Worm (Caenorhabditis elegans) whole organism, L3 larva: ENCODE measurements around the gene flp-2.
A peak's percentile ranks its signal among the peaks of the same experiment; 100 is the strongest.

ENCODE experiments used
- R02D3.7 ChIP-seq: fragments of 150-350 bp; optimal IDR thresholded peaks from 2 replicates; lab custom pipeline; 2014; ENCODE audit warnings: missing biosample characterization, missing genetic modification characterization
- ZK546.5 ChIP-seq: sonication (generic microtip); optimal IDR thresholded peaks from 2 replicates; lab custom pipeline; 2017; ENCODE audit warnings: missing biosample characterization, missing genetic modification characterization
- ama-1 ChIP-seq: fragments of 150-350 bp; optimal IDR thresholded peaks from 2 replicates; lab custom pipeline; 2018
- ceh-16 ChIP-seq: sonication (generic microtip); optimal IDR thresholded peaks from 2 replicates; lab custom pipeline; 2017; ENCODE audit warnings: missing biosample characterization, missing genetic modification characterization
- ceh-28 ChIP-seq: fragments of 150-350 bp; optimal IDR thresholded peaks from 2 replicates; lab custom pipeline; 2014; ENCODE audit warnings: missing biosample characterization, missing genetic modification reagents, missing genetic modification characterization
- ceh-82 ChIP-seq: fragments of 150-350 bp; optimal IDR thresholded peaks from 2 replicates; lab custom pipeline; 2014; ENCODE audit warnings: missing biosample characterization, missing genetic modification characterization
- daf-12 ChIP-seq: fragments of 150-350 bp; optimal IDR thresholded peaks from 2 replicates; lab custom pipeline; 2014; ENCODE audit warnings: missing biosample characterization, missing genetic modification reagents, missing genetic modification characterization
- egl-27 ChIP-seq: sonication (generic microtip); optimal IDR thresholded peaks from 4 replicates; lab custom pipeline; 2017; ENCODE audit warnings: missing biosample characterization, missing genetic modification reagents, missing genetic modification characterization
- egl-5 ChIP-seq: fragments of 150-350 bp; optimal IDR thresholded peaks from 2 replicates; lab custom pipeline; 2017; ENCODE audit warnings: missing biosample characterization, missing genetic modification reagents, missing genetic modification characterization, inconsistent platforms
- elt-1 ChIP-seq: fragments of 150-350 bp; optimal IDR thresholded peaks from 2 replicates; lab custom pipeline; 2014; ENCODE audit warnings: missing biosample characterization, missing genetic modification characterization
- elt-2 ChIP-seq: sonication (generic microtip); optimal IDR thresholded peaks from 2 replicates; lab custom pipeline; 2016; ENCODE audit warnings: missing genetic modification reagents, mild to moderate bottlenecking, missing genetic modification characterization, missing compliant biosample characterization
- elt-3 ChIP-seq, 3 experiments: fragments of 150-350 bp in 1 of 3; sonication (generic microtip) in 2 of 3; optimal IDR thresholded peaks; 2 replicates in 2 of 3; 4 replicates in 1 of 3; lab custom pipeline; 2014 to 2017; ENCODE audit warnings: missing biosample characterization in 3 of 3, missing genetic modification characterization in 3 of 3
- eor-1 ChIP-seq, 2 experiments: fragments of 150-350 bp; optimal IDR thresholded peaks; 2 replicates each; lab custom pipeline; 2014 to 2018; ENCODE audit warnings: missing biosample characterization in 2 of 2, missing genetic modification characterization in 2 of 2
- fkh-10 ChIP-seq: sonication (generic microtip); optimal IDR thresholded peaks from 2 replicates; lab custom pipeline; 2017; ENCODE audit warnings: missing biosample characterization, missing genetic modification reagents, missing genetic modification characterization
- fkh-2 ChIP-seq: fragments of 150-350 bp; optimal IDR thresholded peaks from 2 replicates; lab custom pipeline; 2014; ENCODE audit warnings: missing biosample characterization, missing genetic modification reagents, missing genetic modification characterization
- fos-1 ChIP-seq: fragments of 150-350 bp; optimal IDR thresholded peaks from 2 replicates; lab custom pipeline; 2014; ENCODE audit warnings: missing biosample characterization, missing genetic modification characterization
- hmg-11 ChIP-seq: sonication (generic microtip); optimal IDR thresholded peaks from 2 replicates; lab custom pipeline; 2016; ENCODE audit warnings: missing genetic modification characterization, missing compliant biosample characterization
- jun-1 ChIP-seq: fragments of 150-350 bp; optimal IDR thresholded peaks from 2 replicates; lab custom pipeline; 2014; ENCODE audit warnings: missing biosample characterization, missing genetic modification reagents, missing genetic modification characterization
- lsy-12 ChIP-seq: sonication (generic microtip); optimal IDR thresholded peaks from 2 replicates; lab custom pipeline; 2016; ENCODE audit warnings: mild to moderate bottlenecking, missing genetic modification characterization, missing compliant biosample characterization
- mdl-1 ChIP-seq: fragments of 150-350 bp; optimal IDR thresholded peaks from 2 replicates; lab custom pipeline; 2014; ENCODE audit warnings: missing biosample characterization, missing genetic modification characterization
- mml-1 ChIP-seq: fragments of 150-350 bp; sonication (generic microtip); optimal IDR thresholded peaks from 3 replicates; lab custom pipeline; 2014; ENCODE audit warnings: missing biosample characterization, missing genetic modification characterization
- nfya-1 ChIP-seq: sonication (generic microtip); optimal IDR thresholded peaks from 2 replicates; lab custom pipeline; 2017; ENCODE audit warnings: missing genetic modification characterization, mild to moderate bottlenecking, missing compliant biosample characterization, antibody characterized with exemption, moderate library complexity; ENCODE audit not compliant: insufficient read depth
- nhr-11 ChIP-seq: fragments of 150-350 bp; optimal IDR thresholded peaks from 2 replicates; lab custom pipeline; 2014; ENCODE audit warnings: missing biosample characterization, missing genetic modification characterization
- nhr-12 ChIP-seq: fragments of 150-350 bp; optimal IDR thresholded peaks from 2 replicates; lab custom pipeline; 2014; ENCODE audit warnings: missing biosample characterization, missing genetic modification characterization
- nhr-23 ChIP-seq: fragments of 150-350 bp; optimal IDR thresholded peaks from 2 replicates; lab custom pipeline; 2014; ENCODE audit warnings: missing biosample characterization, missing genetic modification reagents, missing genetic modification characterization
- nhr-237 ChIP-seq: fragments of 150-350 bp; optimal IDR thresholded peaks from 2 replicates; lab custom pipeline; 2014; ENCODE audit warnings: missing biosample characterization, missing genetic modification characterization
- nhr-25 ChIP-seq: sonication (generic microtip); optimal IDR thresholded peaks from 2 replicates; lab custom pipeline; 2017; ENCODE audit warnings: missing biosample characterization, missing genetic modification characterization
- nhr-28 ChIP-seq: fragments of 150-350 bp; optimal IDR thresholded peaks from 2 replicates; lab custom pipeline; 2014; ENCODE audit warnings: missing biosample characterization, missing genetic modification characterization
- nhr-43 ChIP-seq: sonication (generic microtip); optimal IDR thresholded peaks from 2 replicates; lab custom pipeline; 2016; ENCODE audit warnings: mild to moderate bottlenecking, missing genetic modification characterization, missing compliant biosample characterization; ENCODE audit not compliant: poor library complexity, severe bottlenecking
- nhr-67 ChIP-seq: fragments of 150-350 bp; optimal IDR thresholded peaks from 2 replicates; lab custom pipeline; 2014; ENCODE audit warnings: missing biosample characterization, missing genetic modification characterization
- nhr-76 ChIP-seq: fragments of 150-350 bp; sonication (generic microtip); optimal IDR thresholded peaks from 5 replicates; lab custom pipeline; 2014; ENCODE audit warnings: missing biosample characterization, missing genetic modification characterization
- nhr-77 ChIP-seq: fragments of 150-350 bp; optimal IDR thresholded peaks from 2 replicates; lab custom pipeline; 2014; ENCODE audit warnings: missing biosample characterization, missing genetic modification characterization
- pha-4 ChIP-seq: fragments of 150-350 bp; optimal IDR thresholded peaks from 2 replicates; lab custom pipeline; 2014; ENCODE audit warnings: missing biosample characterization, missing genetic modification reagents, missing genetic modification characterization
- pqm-1 ChIP-seq: fragments of 150-350 bp; optimal IDR thresholded peaks from 2 replicates; lab custom pipeline; 2017; ENCODE audit warnings: missing biosample characterization, missing genetic modification characterization, inconsistent platforms
- sea-2 ChIP-seq: fragments of 150-350 bp; sonication (generic microtip); optimal IDR thresholded peaks from 4 replicates; lab custom pipeline; 2014; ENCODE audit warnings: missing biosample characterization, missing genetic modification reagents, missing genetic modification characterization
- skn-1 ChIP-seq: fragments of 150-350 bp; optimal IDR thresholded peaks from 2 replicates; lab custom pipeline; 2014; ENCODE audit warnings: missing biosample characterization, missing genetic modification characterization
- snpc-4 ChIP-seq: fragments of 150-350 bp; optimal IDR thresholded peaks from 2 replicates; lab custom pipeline; 2014; ENCODE audit warnings: missing biosample characterization, missing genetic modification characterization
- unc-39 ChIP-seq: sonication (generic microtip); optimal IDR thresholded peaks from 4 replicates; lab custom pipeline; 2017; ENCODE audit warnings: missing biosample characterization, missing genetic modification characterization
- ztf-11 ChIP-seq: fragments of 150-350 bp; optimal IDR thresholded peaks from 2 replicates; lab custom pipeline; 2014; ENCODE audit warnings: missing biosample characterization, missing genetic modification characterization

The flp-2 gene

DNA sequence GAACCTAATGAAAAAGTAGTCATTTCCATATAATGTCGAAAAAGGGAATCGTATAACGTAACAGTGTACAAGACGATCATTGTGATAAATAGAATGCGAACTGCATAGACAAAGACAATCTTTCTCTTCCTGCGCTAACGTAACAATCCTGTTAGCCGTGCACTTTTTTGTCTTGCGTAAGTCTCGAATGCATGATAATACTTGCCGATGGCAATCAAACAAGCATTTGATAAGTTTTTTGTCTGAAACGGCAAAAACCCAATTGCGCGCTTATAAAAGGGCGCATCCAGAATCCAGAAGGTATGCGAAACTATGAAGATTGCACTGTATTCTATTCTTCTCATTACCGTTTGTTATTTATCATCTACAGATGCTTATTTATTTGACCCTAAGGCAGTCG is 20.1 kb downstream of the flp-2 start, which contains the start of gene dao-4:
Gene dao-4, plus strand, starts transcription at position 301 of the 400 bp plus-strand sequence.
- TF ChIP-seq nhr-77 (tag; lab: Kevin White, UChicago) (no peak), ama-1 (no peak), daf-12 (tag; lab: Kevin White, UChicago) (no peak), nhr-67 (tag; lab: Kevin White, UChicago) (no peak)

DNA sequence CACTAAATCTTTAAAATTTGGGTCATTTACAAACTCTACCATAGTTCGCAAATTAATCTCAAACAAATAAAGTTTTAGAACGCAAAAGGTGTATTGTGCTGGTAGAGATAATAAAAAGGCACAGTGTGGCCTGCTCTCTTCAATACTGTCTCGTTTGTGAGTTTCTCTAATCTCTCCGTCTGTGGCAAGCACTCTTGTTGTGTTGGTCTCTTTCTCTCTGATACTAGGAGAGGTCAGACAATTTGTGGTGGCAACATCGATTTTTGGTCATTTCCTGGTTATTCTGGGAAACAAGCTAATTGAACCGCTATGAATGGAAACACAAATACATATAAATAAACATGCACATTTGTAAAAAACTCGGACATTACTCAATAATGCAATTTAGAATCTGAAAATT is 20.8 kb downstream of the flp-2 start, which contains the start of gene ZC373.5:
Gene ZC373.5, minus strand, starts transcription at position 159 of the 400 bp plus-strand sequence.
- TF ChIP-seq fos-1 (no peak), nhr-237 (no peak), ceh-82 (tag; lab: Kevin White, UChicago) (no peak), elt-2 (tag; lab: Kevin White, UChicago) (peak; percentile 73), snpc-4 (tag; lab: Kevin White, UChicago) (no peak), R02D3.7 (tag; lab: Kevin White, UChicago) (no peak), ceh-28 (peak; percentile 54), lsy-12 (no peak), nhr-28 (tag; lab: Kevin White, UChicago) (no peak), egl-27 (no peak), ZK546.5 (tag; lab: Kevin White, UChicago) (no peak), nhr-23 (tag; lab: Kevin White, UChicago) (peak; percentile 11), ztf-11 (tag; lab: Kevin White, UChicago) (no peak), unc-39 (tag; lab: Kevin White, UChicago) (no peak), hmg-11 (tag; lab: Kevin White, UChicago) (peak; percentile 7), sea-2 (no peak), fkh-10 (no peak), nfya-1 (tag; lab: Kevin White, UChicago) (peak; percentile 3), nhr-43 (no peak), fkh-2 (tag; lab: Kevin White, UChicago) (no peak), mdl-1 (no peak), jun-1 (tag; lab: Kevin White, UChicago) (no peak), egl-5 (tag; lab: Kevin White, UChicago) (no peak), pqm-1 (tag; lab: Kevin White, UChicago) (peak; percentile 66), ceh-16 (tag; lab: Kevin White, UChicago) (no peak), pha-4 (tag; lab: Kevin White, UChicago) (peak; percentile 57), elt-1 (tag; lab: Kevin White, UChicago) (no peak)

DNA sequence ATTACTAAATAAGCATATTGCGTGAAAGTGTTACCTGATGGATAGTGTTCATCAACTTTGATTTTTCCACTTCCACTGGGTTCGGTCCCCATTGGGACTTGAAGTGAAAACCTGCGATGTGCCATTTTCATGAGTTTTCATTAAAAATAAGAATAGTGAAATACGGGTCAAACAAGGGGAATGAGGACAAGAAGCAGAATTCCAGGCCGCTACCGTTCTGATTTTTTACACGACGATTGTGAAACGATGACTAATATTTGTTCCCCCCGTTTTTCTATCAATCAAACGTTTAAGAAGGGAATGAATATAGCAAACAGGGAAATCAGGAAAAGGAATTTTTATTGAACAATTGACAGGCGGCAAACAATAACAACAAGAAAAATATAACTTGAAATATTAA is 25.4 kb downstream of the flp-2 start, which contains the start of gene mlck-1:
Gene mlck-1, minus strand, starts transcription at position 101 of the 400 bp plus-strand sequence.
- TF ChIP-seq nhr-12 = no peak
- TF ChIP-seq fkh-10 = no peak
- no peak for TF ChIP-seq eor-1 (tag; optimal IDR thresholded peaks at IDR 0.05; lab: Kevin White, UChicago)
- no peak for TF ChIP-seq elt-2 (tag; lab: Kevin White, UChicago)
- no peak for TF ChIP-seq nhr-67 (tag; lab: Kevin White, UChicago)
- no peak for TF ChIP-seq mml-1 (tag; lab: Kevin White, UChicago)
- no peak for TF ChIP-seq nhr-25
- TF ChIP-seq ama-1 = no peak

DNA sequence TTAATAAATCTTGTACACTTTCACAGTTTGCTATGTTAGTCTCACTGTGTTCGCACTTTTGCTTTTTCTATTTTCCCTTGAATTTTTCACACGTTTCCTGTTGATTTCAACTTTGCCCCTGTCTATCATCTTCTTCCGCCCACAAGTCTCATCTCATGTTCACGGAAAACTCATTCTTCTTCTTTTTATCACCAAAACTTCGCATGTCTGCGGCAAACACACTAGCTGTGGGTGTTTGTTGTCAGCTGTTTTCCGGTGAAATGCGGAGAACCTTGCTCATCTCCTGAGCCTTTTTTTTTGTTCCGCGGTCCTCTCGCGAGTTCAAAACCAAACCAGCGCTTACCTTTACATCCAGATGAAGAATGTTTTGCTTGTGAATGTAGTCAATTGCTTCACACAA is 26.6 kb downstream of the flp-2 start:
- TF ChIP-seq egl-5 (tag; lab: Kevin White, UChicago) = peak; percentile 49
- peak; percentile 1 for TF ChIP-seq nfya-1 (tag; lab: Kevin White, UChicago)
- TF ChIP-seq nhr-76 (tag; lab: Kevin White, UChicago) = no peak
- TF ChIP-seq, all 47 proteins: peak for 2

DNA sequence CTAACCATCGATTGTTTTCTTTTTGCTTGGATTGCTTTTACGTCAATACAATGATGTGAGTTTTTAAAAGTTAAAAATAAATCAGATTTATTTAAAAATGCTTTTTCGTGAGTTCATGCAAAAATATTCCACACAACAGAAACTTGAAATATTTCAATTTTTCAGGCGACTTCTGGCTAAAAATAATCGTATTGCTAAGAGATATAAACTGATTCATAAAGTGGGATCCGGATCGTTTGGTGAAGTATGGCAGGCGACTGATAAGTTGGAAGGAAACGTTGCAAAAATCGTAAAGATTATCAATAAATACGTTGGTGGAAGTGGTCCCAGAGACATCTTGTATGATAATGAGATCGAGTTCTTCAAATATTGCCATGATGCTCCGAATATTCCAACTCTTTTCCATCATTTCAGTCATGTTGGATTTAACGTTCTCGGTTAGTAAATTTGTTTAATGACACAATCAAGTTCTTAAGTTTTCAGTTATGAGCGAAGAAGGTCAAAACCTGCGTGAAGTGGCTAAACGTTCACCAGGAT is 34.5 kb downstream of the flp-2 start, which contains the start of gene ZC373.3:
Gene ZC373.3, plus strand, starts transcription at position 51 of the 537 bp plus-strand sequence.
- TF ChIP-seq nhr-23 (tag; lab: Kevin White, UChicago) (no peak), fkh-2 (tag; lab: Kevin White, UChicago) (no peak), elt-3 (tag; optimal IDR thresholded peaks at IDR 0.05; lab: Kevin White, UChicago) (no peak), skn-1 (tag; lab: Kevin White, UChicago) (no peak), mml-1 (tag; lab: Kevin White, UChicago) (no peak), lsy-12 (no peak), nhr-11 (no peak)
- TF ChIP-seq, all 47 proteins: peak for 0
